Fruit fly (Drosophila melanogaster) whole organism, wandering third instar larva: Measurements from ENCODE around the gene CG18094.
A peak's percentile ranks its signal among the peaks of the same experiment; 100 is the strongest.

Experiments used
- Abd-B ChIP-seq: fragments of >200 bp; optimal IDR thresholded peaks from 2 replicates; lab custom pipeline; 2017; ENCODE audit warnings: missing biosample characterization, missing genetic modification characterization
- CG32264 ChIP-seq: fragments of 200-800 bp; sonication (Bioruptor generic); optimal IDR thresholded peaks from 2 replicates; lab custom pipeline; 2016; ENCODE audit warnings: missing biosample characterization, missing genetic modification characterization
- CG9705 ChIP-seq: fragments of 200-800 bp; sonication (Bioruptor generic); optimal IDR thresholded peaks from 2 replicates; lab custom pipeline; 2018; ENCODE audit warnings: missing biosample characterization, mild to moderate bottlenecking, missing genetic modification characterization
- CrebA ChIP-seq: fragments of 200-800 bp; sonication (Bioruptor generic); optimal IDR thresholded peaks from 2 replicates; lab custom pipeline; 2016; ENCODE audit warnings: missing biosample characterization, mild to moderate bottlenecking, missing genetic modification characterization, borderline replicate concordance
- Dfd ChIP-seq: fragments of >200 bp; optimal IDR thresholded peaks from 2 replicates; lab custom pipeline; 2017; ENCODE audit warnings: missing biosample characterization, missing genetic modification characterization
- GATAd ChIP-seq: sonication (Bioruptor generic); optimal IDR thresholded peaks from 2 replicates; lab custom pipeline; 2016; ENCODE audit warnings: missing biosample characterization, missing genetic modification characterization
- HLH106 ChIP-seq: fragments of 200-800 bp; optimal IDR thresholded peaks from 3 replicates; lab custom pipeline; 2019; ENCODE audit warnings: missing biosample characterization, mild to moderate bottlenecking, missing genetic modification characterization, moderate library complexity
- Hnf4 ChIP-seq: fragments of 200-800 bp; sonication (Bioruptor generic); optimal IDR thresholded peaks from 2 replicates; lab custom pipeline; 2016; ENCODE audit warnings: missing biosample characterization, mild to moderate bottlenecking, missing genetic modification characterization
- Hr78 ChIP-seq: fragments of >200 bp; optimal IDR thresholded peaks from 2 replicates; lab custom pipeline; 2017; ENCODE audit warnings: missing biosample characterization, missing genetic modification characterization
- Hr83 ChIP-seq: fragments of 200-300 bp; sonication (Bioruptor generic); optimal IDR thresholded peaks from 2 replicates; lab custom pipeline; 2016; ENCODE audit warnings: missing biosample characterization, mild to moderate bottlenecking, missing genetic modification characterization, moderate library complexity; ENCODE audit not compliant: poor library complexity, severe bottlenecking
- Jra ChIP-seq: sonication (Bioruptor generic); optimal IDR thresholded peaks from 2 replicates; lab custom pipeline; 2016; ENCODE audit warnings: missing biosample characterization, missing genetic modification characterization
- Myc ChIP-seq: fragments of >200 bp; optimal IDR thresholded peaks from 2 replicates; lab custom pipeline; 2017
- N ChIP-seq: fragments of >200 bp; optimal IDR thresholded peaks from 2 replicates; lab custom pipeline; 2018; ENCODE audit warnings: missing biosample characterization, missing external identifiers, missing genetic modification characterization
- OdsH ChIP-seq: fragments of 200-800 bp; sonication (Bioruptor generic); optimal IDR thresholded peaks from 2 replicates; lab custom pipeline; 2016; ENCODE audit warnings: missing biosample characterization, mild to moderate bottlenecking, missing genetic modification characterization
- Rel ChIP-seq, 2 experiments: fragments of 200-800 bp; sonication (Bioruptor generic) in 1 of 2; optimal IDR thresholded peaks; 2 replicates in 1 of 2; 3 replicates in 1 of 2; lab custom pipeline; 2016 to 2019; ENCODE audit warnings: mild to moderate bottlenecking in 2 of 2, missing biosample characterization in 2 of 2, missing genetic modification characterization in 2 of 2, moderate library complexity in 1 of 2
- Sp1 ChIP-seq: fragments of 200-800 bp; sonication (Bioruptor generic); optimal IDR thresholded peaks from 3 replicates; lab custom pipeline; 2019; ENCODE audit warnings: missing biosample characterization, mild to moderate bottlenecking, missing genetic modification characterization, moderate library complexity
- Vsx2 ChIP-seq: fragments of 200-300, 225-300 bp; sonication (Bioruptor generic); optimal IDR thresholded peaks from 2 replicates; lab custom pipeline; 2018; ENCODE audit warnings: missing biosample characterization, missing genetic modification characterization; ENCODE audit not compliant: partially characterized antibody
- br ChIP-seq: fragments of 200-800 bp; sonication (Bioruptor generic); optimal IDR thresholded peaks from 2 replicates; lab custom pipeline; 2016; ENCODE audit warnings: missing biosample characterization, missing genetic modification characterization
- brk ChIP-seq: fragments of 200-800 bp; sonication (Bioruptor generic); optimal IDR thresholded peaks from 2 replicates; lab custom pipeline; 2016; ENCODE audit warnings: missing biosample characterization, mild to moderate bottlenecking, missing genetic modification characterization
- dl ChIP-seq, 2 experiments: fragments of 175-275, 200-275 bp in 1 of 2; fragments of 200-275 bp in 1 of 2; sonication (Bioruptor generic); optimal IDR thresholded peaks; lab custom pipeline; 2018; ENCODE audit warnings: mild to moderate bottlenecking in 2 of 2, missing biosample characterization in 2 of 2, missing genetic modification characterization in 2 of 2, moderate library complexity in 2 of 2; ENCODE audit not compliant: partially characterized antibody in 2 of 2, insufficient read depth in 1 of 2
- dmrt93B ChIP-seq: fragments of 200-800 bp; sonication (Bioruptor generic); optimal IDR thresholded peaks from 2 replicates; lab custom pipeline; 2018; ENCODE audit warnings: missing biosample characterization, mild to moderate bottlenecking, missing genetic modification characterization
- dsf ChIP-seq: sonication (Bioruptor generic); optimal IDR thresholded peaks from 2 replicates; lab custom pipeline; 2016; ENCODE audit warnings: missing biosample characterization, missing genetic modification characterization, borderline replicate concordance
- ey ChIP-seq: fragments of 200-800 bp; sonication (Bioruptor generic); optimal IDR thresholded peaks from 2 replicates; lab custom pipeline; 2016; ENCODE audit warnings: missing biosample characterization, missing genetic modification characterization
- foxo ChIP-seq, 2 experiments: fragments of 200-800 bp; sonication (Bioruptor generic); optimal IDR thresholded peaks; 2 replicates in 1 of 2; 3 replicates in 1 of 2; lab custom pipeline; 2016 to 2017; ENCODE audit warnings: missing biosample characterization in 2 of 2, missing genetic modification characterization in 2 of 2
- fru ChIP-seq: fragments of 200-800 bp; sonication (Bioruptor generic); optimal IDR thresholded peaks from 3 replicates; lab custom pipeline; 2016; ENCODE audit warnings: missing biosample characterization, mild to moderate bottlenecking, missing genetic modification characterization
- h ChIP-seq: fragments of 200-800 bp; sonication (Bioruptor generic); optimal IDR thresholded peaks from 3 replicates; lab custom pipeline; 2016; ENCODE audit warnings: missing biosample characterization, mild to moderate bottlenecking, missing genetic modification characterization
- jim ChIP-seq: fragments of 175-275, 200-325 bp; sonication (Bioruptor generic); optimal IDR thresholded peaks from 2 replicates; lab custom pipeline; 2016; ENCODE audit warnings: missing biosample characterization, mild to moderate bottlenecking, missing genetic modification characterization
- lola ChIP-seq: fragments of >200 bp; optimal IDR thresholded peaks from 2 replicates; lab custom pipeline; 2017; ENCODE audit warnings: missing biosample characterization, missing genetic modification characterization
- pan ChIP-seq: fragments of >200 bp; optimal IDR thresholded peaks from 2 replicates; lab custom pipeline; 2017
- psq ChIP-seq: fragments of 200-800 bp; sonication (Bioruptor generic); optimal IDR thresholded peaks from 3 replicates; lab custom pipeline; 2017; ENCODE audit warnings: missing biosample characterization, mild to moderate bottlenecking, missing genetic modification characterization, moderate library complexity
- rgr ChIP-seq: fragments of 200-800 bp; sonication (Bioruptor generic); optimal IDR thresholded peaks from 3 replicates; lab custom pipeline; 2016; ENCODE audit warnings: missing biosample characterization, mild to moderate bottlenecking, missing genetic modification characterization
- sage ChIP-seq: fragments of 200-800 bp; sonication (Bioruptor generic); optimal IDR thresholded peaks from 2 replicates; lab custom pipeline; 2016; ENCODE audit warnings: missing biosample characterization, mild to moderate bottlenecking, missing genetic modification characterization
- tai ChIP-seq: sonication (Bioruptor generic); optimal IDR thresholded peaks from 2 replicates; lab custom pipeline; 2016; ENCODE audit warnings: missing biosample characterization, missing genetic modification characterization
- usp ChIP-seq: fragments of >200 bp; optimal IDR thresholded peaks from 2 replicates; lab custom pipeline; 2017; ENCODE audit warnings: missing biosample characterization, missing genetic modification characterization
- woc ChIP-seq: sonication (Bioruptor generic); optimal IDR thresholded peaks from 2 replicates; lab custom pipeline; 2016; ENCODE audit warnings: missing biosample characterization, mild to moderate bottlenecking, missing genetic modification characterization

The CG18094 gene

dm6 chr2L:19489997-19490461 is at the start of gene CG18094, which contains the start of gene CG10194:
CG18094 (plus strand) TSS chr2L:19490262.
CG10194 (minus strand) TSS chr2L:19490104.
- TF ChIP-seq CrebA (no peak), foxo (GFP tag; optimal IDR thresholded peaks at IDR 0.05; lab: Kevin White, UChicago) (peak in 1 of 2 experiments; percentile 73), h (GFP tag; lab: Kevin White, UChicago) (peak; percentile 77), HLH106 (tag; lab: Kevin White, UChicago) (peak; percentile 51), pan (lab: Kevin White, UChicago) (no peak), Abd-B (GFP tag; lab: Kevin White, UChicago) (no peak), rgr (GFP tag; lab: Kevin White, UChicago) (peak; percentile 83), Sp1 (GFP tag; lab: Kevin White, UChicago) (peak; percentile 51), lola (GFP tag; lab: Kevin White, UChicago) (no peak), ey (peak; percentile 43), Hr83 (peak; percentile 3), Rel (GFP tag; optimal IDR thresholded peaks at IDR 0.05; lab: Kevin White, UChicago) (no peak), Rel (tag; optimal IDR thresholded peaks at IDR 0.05; lab: Kevin White, UChicago) (no peak), psq (GFP tag; lab: Kevin White, UChicago) (peak; percentile 58), OdsH (GFP tag; lab: Kevin White, UChicago) (peak; percentile 74)

dm6 chr2L:19440285-19440684 is 49.8 kb upstream of the CG18094 start:
- TF ChIP-seq dsf (GFP tag; lab: Kevin White, UChicago): no peak
- TF ChIP-seq CrebA: no peak
- TF ChIP-seq Myc (lab: Kevin White, UChicago): no peak
- no peak for TF ChIP-seq fru (GFP tag; lab: Kevin White, UChicago)
- no peak for TF ChIP-seq tai (GFP tag; lab: Kevin White, UChicago)
- TF ChIP-seq pan (lab: Kevin White, UChicago): no peak
- no peak for TF ChIP-seq lola (GFP tag; lab: Kevin White, UChicago)
- TF ChIP-seq sage: no peak
- TF ChIP-seq br (GFP tag; lab: Kevin White, UChicago): no peak
- TF ChIP-seq woc (GFP tag; lab: Kevin White, UChicago): no peak
- TF ChIP-seq GATAd (GFP tag; lab: Kevin White, UChicago): no peak
- TF ChIP-seq dl (GFP tag; optimal IDR thresholded peaks at IDR 0.05; lab: Kevin White, UChicago; ENCODE audit: insufficient read depth in 1 of 2, partially characterized antibody in 2 of 2): no peak

- TF ChIP-seq dsf (GFP tag; lab: Kevin White, UChicago): no peak
- TF ChIP-seq usp (GFP tag; lab: Kevin White, UChicago): no peak
- no peak for TF ChIP-seq N (GFP tag; lab: Kevin White, UChicago)
- no peak for TF ChIP-seq pan (lab: Kevin White, UChicago)
- peak; percentile 0 for TF ChIP-seq h (GFP tag; lab: Kevin White, UChicago)
- TF ChIP-seq Sp1 (GFP tag; lab: Kevin White, UChicago): no peak
- TF ChIP-seq CG32264 (GFP tag; lab: Kevin White, UChicago): no peak
- no peak for TF ChIP-seq Hr78 (GFP tag; lab: Kevin White, UChicago)
- no peak for TF ChIP-seq GATAd (GFP tag; lab: Kevin White, UChicago)
- no peak for TF ChIP-seq rgr (GFP tag; lab: Kevin White, UChicago)
- TF ChIP-seq dl (GFP tag; optimal IDR thresholded peaks at IDR 0.05; lab: Kevin White, UChicago; ENCODE audit: insufficient read depth in 1 of 2, partially characterized antibody in 2 of 2): no peak
- no peak for TF ChIP-seq ey
- TF ChIP-seq Jra: no peak
- no peak for TF ChIP-seq sage
- peak; percentile 80 for TF ChIP-seq fru (GFP tag; lab: Kevin White, UChicago)
- TF ChIP-seq Myc (lab: Kevin White, UChicago): no peak
- TF ChIP-seq OdsH (GFP tag; lab: Kevin White, UChicago): no peak
- TF ChIP-seq Hnf4 (GFP tag; lab: Kevin White, UChicago): peak; percentile 13
- TF ChIP-seq br (GFP tag; lab: Kevin White, UChicago): no peak
- peak; percentile 31 for TF ChIP-seq HLH106 (tag; lab: Kevin White, UChicago)
- TF ChIP-seq psq (GFP tag; lab: Kevin White, UChicago): peak; percentile 73
- TF ChIP-seq dmrt93B (GFP tag; lab: Kevin White, UChicago): no peak
- TF ChIP-seq Vsx2 (GFP tag; lab: Kevin White, UChicago): no peak
- no peak for TF ChIP-seq CG9705 (GFP tag; lab: Kevin White, UChicago)
- TF ChIP-seq woc (GFP tag; lab: Kevin White, UChicago): peak; percentile 31
- TF ChIP-seq jim: no peak
- TF ChIP-seq CrebA: no peak
- no peak for TF ChIP-seq Dfd (GFP tag; lab: Kevin White, UChicago)
- no peak for TF ChIP-seq Rel (GFP tag; optimal IDR thresholded peaks at IDR 0.05; lab: Kevin White, UChicago)
- no peak for TF ChIP-seq Rel (tag; optimal IDR thresholded peaks at IDR 0.05; lab: Kevin White, UChicago)
- TF ChIP-seq brk (GFP tag; lab: Kevin White, UChicago): no peak
- no peak for TF ChIP-seq lola (GFP tag; lab: Kevin White, UChicago)
- TF ChIP-seq Hr83: no peak
- TF ChIP-seq, all 38 proteins: peak for 6
These were observed 49.3 kb upstream of the CG18094 start for dm6 chr2L:19440732-19441131.
